Comparison of ENCODE assay signal across 4 fruit fly cellular contexts in genomic region chr3L:16796603-16797002, dm6.
TF ChIP-seq lines count a peak whose summit lies in the region.

No protein-coding gene starts in this region.

TF ChIP-seq in whole organism, adult, 20 proteins besides CTCF, POLR2A, EP300 and RAD21 (continued from another document):
- no peak for TF ChIP-seq bab1 (GFP tag; optimal IDR thresholded peaks at IDR 0.05; lab: Kevin White, UChicago)
- peak; percentile 66 for TF ChIP-seq Hr96 (GFP tag; optimal IDR thresholded peaks at IDR 0.05; lab: Kevin White, UChicago)

TF ChIP-seq in whole organism, embryonic, 481 proteins besides CTCF, POLR2A, EP300 and RAD21 (continued from another document and continues in another):
- TF ChIP-seq Doc2 (GFP tag; IDR thresholded peaks at IDR 0.05; lab: Robert Waterston, UW) (no peak), slou (GFP tag; optimal IDR thresholded peaks at IDR 0.05; lab: Kevin White, UChicago) (no peak), slbo (GFP tag; IDR thresholded peaks at IDR 0.05; lab: Robert Waterston, UW) (peak; percentile 29; the same call in 1 of the 2 replicates), grau (tag; optimal IDR thresholded peaks at IDR 0.05; lab: Kevin White, UChicago) (no peak), NC2β (GFP tag; optimal IDR thresholded peaks at IDR 0.05; lab: Kevin White, UChicago) (no peak), ranshi (GFP tag; IDR thresholded peaks at IDR 0.05; lab: Robert Waterston, UW) (no peak), pan (optimal IDR thresholded peaks at IDR 0.05; lab: Kevin White, UChicago) (no peak), pan (GFP tag; optimal IDR thresholded peaks at IDR 0.05 in 1 of 2, IDR thresholded peaks at IDR 0.05 in 1 of 2) (no peak), pho (GFP tag; optimal IDR thresholded peaks at IDR 0.05; lab: Kevin White, UChicago) (no peak), CG8944 (GFP tag; optimal IDR thresholded peaks at IDR 0.05; lab: Kevin White, UChicago) (no peak), lmd (GFP tag; IDR thresholded peaks at IDR 0.05; lab: Robert Waterston, UW) (no peak), Dp (GFP tag; optimal IDR thresholded peaks at IDR 0.05; lab: Kevin White, UChicago) (no peak), MBD-R2 (GFP tag; IDR thresholded peaks at IDR 0.05; lab: Robert Waterston, UW) (no peak), CG11247 (GFP tag; IDR thresholded peaks at IDR 0.05; lab: Robert Waterston, UW) (no peak), CG9609 (GFP tag; optimal IDR thresholded peaks at IDR 0.05; lab: Kevin White, UChicago) (no peak), CG14014 (GFP tag; IDR thresholded peaks at IDR 0.05; lab: Robert Waterston, UW) (no peak), dimm (GFP tag; IDR thresholded peaks at IDR 0.05; lab: Robert Waterston, UW) (no peak), CG4730 (GFP tag; IDR thresholded peaks at IDR 0.05; lab: Robert Waterston, UW) (no peak), lbe (GFP tag; optimal IDR thresholded peaks at IDR 0.05; lab: Kevin White, UChicago) (peak; percentile 63), CG3065 (GFP tag; optimal IDR thresholded peaks at IDR 0.05; lab: Kevin White, UChicago) (no peak), CrebB (tag; optimal IDR thresholded peaks at IDR 0.05; lab: Kevin White, UChicago) (no peak), dysf (GFP tag; IDR thresholded peaks at IDR 0.05; lab: Robert Waterston, UW) (no peak), amos (GFP tag; IDR thresholded peaks at IDR 0.05; lab: Robert Waterston, UW; ENCODE audit: partially characterized antibody) (no peak), klu (GFP tag; IDR thresholded peaks at IDR 0.05; lab: Robert Waterston, UW) (no peak), Dad (GFP tag; optimal IDR thresholded peaks at IDR 0.05; lab: Kevin White, UChicago) (no peak), Sin3A (optimal IDR thresholded peaks at IDR 0.05; lab: Kevin White, UChicago) (no peak), Sox100B (GFP tag; optimal IDR thresholded peaks at IDR 0.05; lab: Kevin White, UChicago) (no peak), E2f1 (GFP tag; IDR thresholded peaks at IDR 0.05; lab: Robert Waterston, UW) (0 out of 2 replicates have a peak, but pooled peaks have one; percentile 13), CG10431 (GFP tag; optimal IDR thresholded peaks at IDR 0.05; lab: Kevin White, UChicago) (no peak), CG17186 (GFP tag; optimal IDR thresholded peaks at IDR 0.05; lab: Kevin White, UChicago) (no peak), CG16779 (GFP tag; IDR thresholded peaks at IDR 0.05; lab: Robert Waterston, UW) (no peak), CG5180 (GFP tag; optimal IDR thresholded peaks at IDR 0.05; lab: Kevin White, UChicago) (peak; percentile 35), BtbVII (GFP tag; optimal IDR thresholded peaks at IDR 0.05; lab: Kevin White, UChicago) (no peak), Hsf (GFP tag; optimal IDR thresholded peaks at IDR 0.05; lab: Kevin White, UChicago) (no peak), Sox102F (GFP tag; optimal IDR thresholded peaks at IDR 0.05; lab: Kevin White, UChicago) (no peak), repo (GFP tag; optimal IDR thresholded peaks at IDR 0.05; lab: Kevin White, UChicago) (no peak), CG34224 (GFP tag; IDR thresholded peaks at IDR 0.05; lab: Robert Waterston, UW; ENCODE audit: partially characterized antibody) (no peak), sna (GFP tag; IDR thresholded peaks at IDR 0.05; lab: Robert Waterston, UW; ENCODE audit: partially characterized antibody) (no peak), trem (tag; optimal IDR thresholded peaks at IDR 0.05; lab: Kevin White, UChicago) (no peak), gro (GFP tag; optimal IDR thresholded peaks at IDR 0.05; lab: Kevin White, UChicago) (no peak), Hmx (GFP tag; optimal IDR thresholded peaks at IDR 0.05; lab: Kevin White, UChicago) (no peak), Ssrp (tag; optimal IDR thresholded peaks at IDR 0.05; lab: Kevin White, UChicago) (no peak), Usf (GFP tag; optimal IDR thresholded peaks at IDR 0.05; lab: Kevin White, UChicago) (no peak), Deaf1 (tag; optimal IDR thresholded peaks at IDR 0.05; lab: Kevin White, UChicago) (no peak), CG7963 (GFP tag; IDR thresholded peaks at IDR 0.05; lab: Robert Waterston, UW; ENCODE audit: partially characterized antibody) (no peak)

TF ChIP-seq in whole organism, prepupa, 60 proteins besides CTCF, POLR2A, EP300 and RAD21 (continued from another document):
- TF ChIP-seq CG11762 (GFP tag; optimal IDR thresholded peaks at IDR 0.05; lab: Kevin White, UChicago; ENCODE audit: insufficient read depth) (peak; percentile 9), lz (GFP tag; optimal IDR thresholded peaks at IDR 0.05; lab: Kevin White, UChicago) (peak; percentile 73), CG8119 (GFP tag; IDR thresholded peaks at IDR 0.05; lab: Robert Waterston, UW) (peak; percentile 78), CG6276 (GFP tag; optimal IDR thresholded peaks at IDR 0.05; lab: Kevin White, UChicago) (no peak), dac (GFP tag; optimal IDR thresholded peaks at IDR 0.05; lab: Kevin White, UChicago) (no peak), CG6792 (GFP tag; optimal IDR thresholded peaks at IDR 0.05; lab: Kevin White, UChicago) (peak; percentile 73), Gug (GFP tag; IDR thresholded peaks at IDR 0.05; lab: Robert Waterston, UW) (peak; percentile 56), CG8319 (GFP tag; optimal IDR thresholded peaks at IDR 0.05; lab: Kevin White, UChicago) (peak; percentile 25), Sox15 (GFP tag; optimal IDR thresholded peaks at IDR 0.05; lab: Kevin White, UChicago) (peak; percentile 44), CG31627 (GFP tag; optimal IDR thresholded peaks at IDR 0.05; lab: Kevin White, UChicago) (peak; percentile 71), fd59A (GFP tag; optimal IDR thresholded peaks at IDR 0.05; lab: Kevin White, UChicago) (peak; percentile 17), Blimp-1 (GFP tag; optimal IDR thresholded peaks at IDR 0.05; lab: Kevin White, UChicago) (peak; percentile 16), Hr39 (GFP tag; optimal IDR thresholded peaks at IDR 0.05; lab: Kevin White, UChicago) (peak; percentile 73), Met (GFP tag; optimal IDR thresholded peaks at IDR 0.05; lab: Kevin White, UChicago) (peak; percentile 83), eg (GFP tag; IDR thresholded peaks at IDR 0.05; lab: Robert Waterston, UW) (peak; percentile 71; the same call in 2 of the 3 replicates), salr (GFP tag; optimal IDR thresholded peaks at IDR 0.05; lab: Kevin White, UChicago) (peak in 1 of 2 experiments; percentile 46), svp (GFP tag; lab: Kevin White, UChicago) (peak; percentile 87), Ets21C (GFP tag; optimal IDR thresholded peaks at IDR 0.05; lab: Kevin White, UChicago) (peak; percentile 47), Hr4 (GFP tag; optimal IDR thresholded peaks at IDR 0.05; lab: Kevin White, UChicago) (peak; percentile 75), CG11902 (GFP tag; optimal IDR thresholded peaks at IDR 0.05; lab: Kevin White, UChicago) (peak; percentile 47), CG15336 (GFP tag; IDR thresholded peaks at IDR 0.05; lab: Robert Waterston, UW) (peak; percentile 81), Sox14 (GFP tag; optimal IDR thresholded peaks at IDR 0.05; lab: Kevin White, UChicago) (peak; percentile 78), spab (GFP tag; optimal IDR thresholded peaks at IDR 0.05; lab: Kevin White, UChicago) (no peak), CG10631 (GFP tag; optimal IDR thresholded peaks at IDR 0.05; lab: Kevin White, UChicago) (peak; percentile 69), Eip93F (GFP tag; optimal IDR thresholded peaks at IDR 0.05; lab: Kevin White, UChicago) (peak; percentile 5)

TF ChIP-seq in whole organism, wandering third instar larva, 38 proteins besides CTCF, POLR2A, EP300 and RAD21 (continued from another document):
- TF ChIP-seq br (GFP tag; optimal IDR thresholded peaks at IDR 0.05; lab: Kevin White, UChicago) (peak; percentile 88), Jra (GFP tag; optimal IDR thresholded peaks at IDR 0.05; lab: Kevin White, UChicago) (peak; percentile 67), sage (GFP tag; optimal IDR thresholded peaks at IDR 0.05; lab: Kevin White, UChicago) (no peak), CG32264 (GFP tag; optimal IDR thresholded peaks at IDR 0.05; lab: Kevin White, UChicago) (peak; percentile 50), rgr (GFP tag; optimal IDR thresholded peaks at IDR 0.05; lab: Kevin White, UChicago) (peak; percentile 88), OdsH (GFP tag; optimal IDR thresholded peaks at IDR 0.05; lab: Kevin White, UChicago) (peak; percentile 87), psq (GFP tag; optimal IDR thresholded peaks at IDR 0.05; lab: Kevin White, UChicago) (peak; percentile 81), Rel (GFP tag; optimal IDR thresholded peaks at IDR 0.05; lab: Kevin White, UChicago) (peak; percentile 36), Rel (tag; optimal IDR thresholded peaks at IDR 0.05; lab: Kevin White, UChicago) (peak; percentile 18), N (GFP tag; optimal IDR thresholded peaks at IDR 0.05; lab: Kevin White, UChicago) (no peak)
TF ChIP-seq in whole organism, wandering third instar larva: peak in this region for 16.
